Worm (Caenorhabditis elegans): ENCODE measurements around the gene mel-32.

Gene mel-32

ce11 chrIII:6453665-6454064 lies 10.9 kb upstream of the mel-32 start (continued):
- TF ChIP-seq isw-1 (GFP tag; IDR thresholded peaks at IDR 0.05) (peak; percentile 46), grh-1 (GFP tag; IDR thresholded peaks at IDR 0.05) (no peak), mef-2 (tag; optimal IDR thresholded peaks at IDR 0.05) (peak; percentile 7), egl-27 (tag; optimal IDR thresholded peaks at IDR 0.05) (no peak), nhr-76 (tag; optimal IDR thresholded peaks at IDR 0.05) (no peak), snpc-4 (tag; optimal IDR thresholded peaks at IDR 0.05) (no peak), nhr-19 (GFP tag; conservative IDR thresholded peaks at IDR 0.05) (peak; percentile 78), nhr-77 (tag; optimal IDR thresholded peaks at IDR 0.05) (peak; percentile 85), lin-13 (GFP tag; optimal IDR thresholded peaks at IDR 0.05) (peak; percentile 82), vab-15 (tag; optimal IDR thresholded peaks at IDR 0.05) (no peak), C34B4.2 (tag; optimal IDR thresholded peaks at IDR 0.05) (no peak), unc-98 (GFP tag; IDR thresholded peaks at IDR 0.05) (no peak), aha-1 (tag; optimal IDR thresholded peaks at IDR 0.05) (no peak), nhr-85 (tag) (peak; percentile 83), F16B12.6 (tag; optimal IDR thresholded peaks at IDR 0.05) (peak; percentile 55), irx-1 (tag; optimal IDR thresholded peaks at IDR 0.05) (no peak), ama-1 (optimal IDR thresholded peaks at IDR 0.05) (no peak), xbp-1 (tag; optimal IDR thresholded peaks at IDR 0.05) (peak; percentile 65), sup-37 (GFP tag; optimal IDR thresholded peaks at IDR 0.05) (no peak), hlh-4 (tag; optimal IDR thresholded peaks at IDR 0.05) (no peak), mep-1 (tag; optimal IDR thresholded peaks at IDR 0.05) (peak; percentile 49), lin-14 (GFP tag; optimal IDR thresholded peaks at IDR 0.05) (peak; percentile 92), unc-30 (tag; optimal IDR thresholded peaks at IDR 0.05) (no peak), hpl-2 (GFP tag; optimal IDR thresholded peaks at IDR 0.05) (peak; percentile 49), tlp-1 (tag; optimal IDR thresholded peaks at IDR 0.05) (no peak), efl-1 (optimal IDR thresholded peaks at IDR 0.05) (peak; percentile 84 to 89), efl-1 (GFP tag; optimal IDR thresholded peaks at IDR 0.05 in 1 of 2) (peak; percentile 72 to 97), mab-9 (GFP tag; IDR thresholded peaks at IDR 0.05) (no peak), dpl-1 (GFP tag; optimal IDR thresholded peaks at IDR 0.05) (peak; percentile 73 to 79 (median 76)), sptf-1 (tag; optimal IDR thresholded peaks at IDR 0.05) (no peak), nhr-11 (tag; optimal IDR thresholded peaks at IDR 0.05) (no peak), hlh-17 (GFP tag; optimal IDR thresholded peaks at IDR 0.05; ENCODE audit: borderline replicate concordance) (no peak), ztf-4 (tag; optimal IDR thresholded peaks at IDR 0.05) (peak; percentile 66), sox-4 (tag; optimal IDR thresholded peaks at IDR 0.05) (no peak), fkh-10 (GFP tag; optimal IDR thresholded peaks at IDR 0.05) (peak; percentile 18), fos-1 (tag; optimal IDR thresholded peaks at IDR 0.05) (peak; percentile 70), pax-3 (tag; optimal IDR thresholded peaks at IDR 0.05) (no peak), tbx-2 (tag; optimal IDR thresholded peaks at IDR 0.05) (peak; percentile 64), dsc-1 (tag; optimal IDR thresholded peaks at IDR 0.05) (peak; percentile 29), rnt-1 (tag; optimal IDR thresholded peaks at IDR 0.05) (peak; percentile 83), elt-2 (tag; optimal IDR thresholded peaks at IDR 0.05) (no peak), nhr-237 (tag; optimal IDR thresholded peaks at IDR 0.05) (no peak), ceh-90 (tag; optimal IDR thresholded peaks at IDR 0.05) (no peak), lir-3 (tag; optimal IDR thresholded peaks at IDR 0.05; ENCODE audit: poor library complexity) (peak; percentile 12), ceh-82 (tag; optimal IDR thresholded peaks at IDR 0.05) (peak; percentile 50 to 88 (median 73))

- TF ChIP-seq efl-1 (optimal IDR thresholded peaks at IDR 0.05) (peak; percentile 38 to 75), efl-1 (GFP tag; optimal IDR thresholded peaks at IDR 0.05 in 1 of 2) (peak; percentile 53 to 94), blmp-1 (tag; optimal IDR thresholded peaks at IDR 0.05) (peak; percentile 60), unc-62 (GFP tag; optimal IDR thresholded peaks at IDR 0.05) (no peak), mef-2 (tag; optimal IDR thresholded peaks at IDR 0.05) (no peak), nhr-77 (tag; optimal IDR thresholded peaks at IDR 0.05) (no peak), hlh-4 (tag; optimal IDR thresholded peaks at IDR 0.05) (no peak), lin-14 (GFP tag; optimal IDR thresholded peaks at IDR 0.05) (peak; percentile 16), nhr-237 (tag; optimal IDR thresholded peaks at IDR 0.05) (no peak), nhr-84 (tag; optimal IDR thresholded peaks at IDR 0.05) (no peak), swsn-7 (tag; optimal IDR thresholded peaks at IDR 0.05) (no peak), tbx-2 (tag; optimal IDR thresholded peaks at IDR 0.05) (no peak), C16A3.4 (tag; optimal IDR thresholded peaks at IDR 0.05) (no peak), dpl-1 (GFP tag; optimal IDR thresholded peaks at IDR 0.05) (peak; percentile 20 to 76 (median 64)), xbp-1 (tag; optimal IDR thresholded peaks at IDR 0.05) (no peak), nhr-28 (tag; optimal IDR thresholded peaks at IDR 0.05) (no peak), lir-3 (tag; optimal IDR thresholded peaks at IDR 0.05; ENCODE audit: poor library complexity) (no peak), fkh-10 (GFP tag; optimal IDR thresholded peaks at IDR 0.05) (no peak), skn-1 (tag; optimal IDR thresholded peaks at IDR 0.05) (no peak), tlp-1 (tag; optimal IDR thresholded peaks at IDR 0.05) (no peak), irx-1 (tag; optimal IDR thresholded peaks at IDR 0.05) (no peak), ceh-90 (tag; optimal IDR thresholded peaks at IDR 0.05) (no peak), lsy-2 (tag; optimal IDR thresholded peaks at IDR 0.05) (peak in 1 of 2 experiments; percentile 31), mep-1 (tag; optimal IDR thresholded peaks at IDR 0.05) (no peak)
Measured at ce11 chrIII:6452683-6453082, 9.9 kb upstream of the mel-32 start.

Measured in whole organism, L1 larva.